Fruit fly (Drosophila melanogaster) whole organism, embryonic: Measurements from ENCODE around the gene CG7785.

ENCODE experiments used
- Abd-B ChIP-seq: fragments of 200-800 bp; sonication (Bioruptor generic); optimal IDR thresholded peaks from 2 replicates; lab custom pipeline; 2018; ENCODE audit warnings: missing biosample characterization, mild to moderate bottlenecking, missing genetic modification characterization, moderate library complexity
- Adf1 ChIP-seq: fragments of 200-800 bp; sonication (Bioruptor generic); IDR thresholded peaks from 2 replicates; pipeline ENCODE4 v1.3.6; 2022; ENCODE audit warnings: missing biosample characterization, missing genetic modification characterization
- Antp ChIP-seq: fragments of 200-800 bp; sonication (Bioruptor generic); optimal IDR thresholded peaks from 3 replicates; lab custom pipeline; 2016; ENCODE audit warnings: missing biosample characterization, missing genetic modification characterization
- Blimp-1 ChIP-seq: fragments of 200-800 bp; sonication (Bioruptor generic); optimal IDR thresholded peaks from 3 replicates; lab custom pipeline; 2018; ENCODE audit warnings: missing biosample characterization, missing genetic modification characterization, mild to moderate bottlenecking, moderate library complexity, missing genetic modification reagents
- CG10959 ChIP-seq: fragments of 200-800 bp; sonication (Bioruptor generic); IDR thresholded peaks from 2 replicates; pipeline ENCODE4 v1.3.6; 2022; ENCODE audit warnings: missing biosample characterization, missing genetic modification characterization
- CG11696 ChIP-seq: fragments of 200-800 bp; sonication (Bioruptor generic); IDR thresholded peaks from 2 replicates; pipeline ENCODE4 v1.3.6; 2022; ENCODE audit warnings: missing biosample characterization, missing genetic modification characterization
- CG1233 ChIP-seq: fragments of 200-800 bp; sonication (Bioruptor generic); optimal IDR thresholded peaks from 4 replicates; lab custom pipeline; 2018; ENCODE audit warnings: missing biosample characterization, mild to moderate bottlenecking, missing genetic modification characterization
- CG13296 ChIP-seq: fragments of 200-800 bp; sonication (Bioruptor generic); optimal IDR thresholded peaks from 3 replicates; lab custom pipeline; 2018; ENCODE audit warnings: missing biosample characterization, mild to moderate bottlenecking, missing genetic modification characterization
- CG13624 ChIP-seq: fragments of 200-800 bp; sonication (Bioruptor generic); optimal IDR thresholded peaks from 2 replicates; lab custom pipeline; 2016; ENCODE audit warnings: missing biosample characterization, missing genetic modification characterization
- CG13894 ChIP-seq: fragments of 200-800 bp; sonication (Bioruptor generic); optimal IDR thresholded peaks from 3 replicates; lab custom pipeline; 2018; ENCODE audit warnings: missing biosample characterization, mild to moderate bottlenecking, missing genetic modification characterization, moderate library complexity
- CG14860 ChIP-seq: fragments of 200-800 bp; sonication (Bioruptor generic); IDR thresholded peaks from 3 replicates; pipeline ENCODE4 v1.3.6; 2022; ENCODE audit warnings: missing biosample characterization, missing genetic modification characterization; ENCODE audit not compliant: partially characterized antibody
- CG15269 ChIP-seq: fragments of 200-800 bp; sonication (Bioruptor generic); optimal IDR thresholded peaks from 2 replicates; lab custom pipeline; 2018; ENCODE audit warnings: missing biosample characterization, mild to moderate bottlenecking, missing genetic modification characterization, moderate library complexity
- CG1603 ChIP-seq: fragments of 200-800 bp; sonication (Bioruptor generic); optimal IDR thresholded peaks from 2 replicates; lab custom pipeline; 2019; ENCODE audit warnings: missing biosample characterization, mild to moderate bottlenecking, missing genetic modification characterization, moderate library complexity
- CG16779 ChIP-seq: fragments of 200-800 bp; sonication (Bioruptor generic); IDR thresholded peaks from 2 replicates; pipeline ENCODE4 v1.3.6; 2022; ENCODE audit warnings: missing biosample characterization, missing genetic modification characterization
- CG30431 ChIP-seq: fragments of 200-800 bp; sonication (Bioruptor generic); optimal IDR thresholded peaks from 2 replicates; lab custom pipeline; 2017; ENCODE audit warnings: missing biosample characterization, missing genetic modification characterization
- CG32772 ChIP-seq: fragments of 200-800 bp; sonication (Bioruptor generic); IDR thresholded peaks from 2 replicates; pipeline ENCODE4 v1.3.6; 2022; ENCODE audit warnings: missing biosample characterization, missing genetic modification characterization
- CG4282 ChIP-seq: fragments of 200-800 bp; sonication (Bioruptor generic); optimal IDR thresholded peaks from 2 replicates; lab custom pipeline; 2016; ENCODE audit warnings: missing biosample characterization, missing genetic modification characterization
- CG4360 ChIP-seq: fragments of 200-800 bp; sonication (Bioruptor generic); IDR thresholded peaks from 2 replicates; pipeline ENCODE4 v1.3.6; 2022; ENCODE audit warnings: missing biosample characterization, missing genetic modification characterization
- CG6683 ChIP-seq: fragments of 200-800 bp; sonication (Bioruptor generic); optimal IDR thresholded peaks from 2 replicates; lab custom pipeline; 2017; ENCODE audit warnings: missing biosample characterization, mild to moderate bottlenecking, missing genetic modification characterization, missing genetic modification reagents
- CG7556 ChIP-seq: fragments of 200-800 bp; sonication (Bioruptor generic); optimal IDR thresholded peaks from 2 replicates; lab custom pipeline; 2017; ENCODE audit warnings: missing biosample characterization, mild to moderate bottlenecking, missing genetic modification characterization
- CG7745 ChIP-seq: fragments of 200-800 bp; sonication (Bioruptor generic); optimal IDR thresholded peaks from 2 replicates; lab custom pipeline; 2018; ENCODE audit warnings: missing biosample characterization, mild to moderate bottlenecking, missing genetic modification characterization, moderate library complexity
- CG8944 ChIP-seq: fragments of 200-800 bp; sonication (Bioruptor generic); optimal IDR thresholded peaks from 3 replicates; lab custom pipeline; 2016; ENCODE audit warnings: missing biosample characterization, missing genetic modification characterization
- CG9609 ChIP-seq: fragments of 200-800 bp; sonication (Bioruptor generic); optimal IDR thresholded peaks from 3 replicates; lab custom pipeline; 2016; ENCODE audit warnings: missing biosample characterization, missing genetic modification characterization
- CG9876 ChIP-seq: fragments of 200-800 bp; sonication (Bioruptor generic); optimal IDR thresholded peaks from 2 replicates; lab custom pipeline; 2016; ENCODE audit warnings: missing biosample characterization, missing genetic modification characterization
- Dref ChIP-seq: fragments of 200-800 bp; sonication (Bioruptor generic); IDR thresholded peaks from 2 replicates; pipeline ENCODE4 v1.3.6; 2022; ENCODE audit warnings: missing biosample characterization, missing genetic modification characterization
- ERR ChIP-seq: fragments of 200-800 bp; sonication (Bioruptor generic); optimal IDR thresholded peaks from 2 replicates; lab custom pipeline; 2016; ENCODE audit warnings: missing biosample characterization, missing genetic modification characterization
- Gug ChIP-seq: fragments of 200-800 bp; sonication (Bioruptor generic); IDR thresholded peaks from 4 replicates; pipeline ENCODE4 v1.3.6; 2022; ENCODE audit warnings: missing biosample characterization, missing genetic modification characterization
- Hmx ChIP-seq: fragments of 200-800 bp; sonication (Bioruptor generic); optimal IDR thresholded peaks from 2 replicates; lab custom pipeline; 2016; ENCODE audit warnings: missing biosample characterization, missing genetic modification characterization
- Lim3 ChIP-seq: fragments of 200-800 bp; sonication (Bioruptor generic); IDR thresholded peaks from 2 replicates; pipeline ENCODE4 v1.3.6; 2022; ENCODE audit warnings: missing biosample characterization, missing genetic modification characterization
- Meics ChIP-seq: fragments of 200-800 bp; sonication (Bioruptor generic); optimal IDR thresholded peaks from 2 replicates; lab custom pipeline; 2017; ENCODE audit warnings: missing biosample characterization, mild to moderate bottlenecking, missing genetic modification characterization
- Oaz ChIP-seq: fragments of 200-800 bp; sonication (Bioruptor generic); IDR thresholded peaks from 2 replicates; pipeline ENCODE4 v1.3.6; 2022; ENCODE audit warnings: missing biosample characterization, missing genetic modification characterization
- ase ChIP-seq: fragments of 200-800 bp; sonication (Bioruptor generic); IDR thresholded peaks from 3 replicates; pipeline ENCODE4 v1.3.6; 2022; ENCODE audit warnings: missing biosample characterization, missing genetic modification characterization
- az2 ChIP-seq: fragments of 200-800 bp; sonication (Bioruptor generic); optimal IDR thresholded peaks from 3 replicates; lab custom pipeline; 2016; ENCODE audit warnings: missing biosample characterization, missing genetic modification characterization
- bbx ChIP-seq: fragments of 200-800 bp; sonication (Bioruptor generic); IDR thresholded peaks from 2 replicates; pipeline ENCODE4 v1.3.6; 2022; ENCODE audit warnings: missing biosample characterization, missing genetic modification characterization; ENCODE audit not compliant: partially characterized antibody
- cas ChIP-seq: fragments of 200-800 bp; sonication (Bioruptor generic); IDR thresholded peaks from 2 replicates; pipeline ENCODE4 v1.3.6; 2022; ENCODE audit warnings: missing biosample characterization, missing genetic modification characterization
- chm ChIP-seq: fragments of 200-800 bp; sonication (Bioruptor generic); IDR thresholded peaks from 2 replicates; pipeline ENCODE4 v1.3.6; 2022; ENCODE audit warnings: missing biosample characterization, missing genetic modification characterization
- dati ChIP-seq: fragments of 200-800 bp; sonication (Bioruptor generic); IDR thresholded peaks from 2 replicates; pipeline ENCODE4 v1.3.6; 2022; ENCODE audit warnings: missing biosample characterization, missing genetic modification characterization
- ems ChIP-seq: fragments of 200-800 bp; sonication (Bioruptor generic); optimal IDR thresholded peaks from 3 replicates; lab custom pipeline; 2016; ENCODE audit warnings: missing biosample characterization, missing genetic modification characterization
- fru ChIP-seq: fragments of >200 bp; optimal IDR thresholded peaks from 2 replicates; lab custom pipeline; 2017
- ham ChIP-seq: fragments of 200-800 bp; sonication (Bioruptor generic); IDR thresholded peaks from 2 replicates; pipeline ENCODE4 v1.3.6; 2022; ENCODE audit warnings: missing biosample characterization, missing genetic modification characterization
- jing ChIP-seq: fragments of 200-800 bp; sonication (Bioruptor generic); optimal IDR thresholded peaks from 2 replicates; lab custom pipeline; 2018; ENCODE audit warnings: missing biosample characterization, mild to moderate bottlenecking, missing genetic modification characterization
- org-1 ChIP-seq: fragments of 200-800 bp; sonication (Bioruptor generic); optimal IDR thresholded peaks from 2 replicates; lab custom pipeline; 2017; ENCODE audit warnings: missing biosample characterization, missing genetic modification characterization
- pfk ChIP-seq: fragments of 200-800 bp; sonication (Bioruptor generic); optimal IDR thresholded peaks from 2 replicates; lab custom pipeline; 2018; ENCODE audit warnings: missing biosample characterization, mild to moderate bottlenecking, missing genetic modification characterization, moderate library complexity
- pnt ChIP-seq: fragments of 200-800 bp; sonication (Bioruptor generic); optimal IDR thresholded peaks from 3 replicates; lab custom pipeline; 2016; ENCODE audit warnings: missing biosample characterization, missing genetic modification characterization
- repo ChIP-seq: fragments of 200-800 bp; sonication (Bioruptor generic); optimal IDR thresholded peaks from 2 replicates; lab custom pipeline; 2016; ENCODE audit warnings: missing biosample characterization, missing genetic modification characterization
- rib ChIP-seq: fragments of 200-800 bp; sonication (Bioruptor generic); IDR thresholded peaks from 2 replicates; pipeline ENCODE4 v1.3.6; 2022; ENCODE audit warnings: missing biosample characterization, missing genetic modification characterization
- ro ChIP-seq: fragments of 200-800 bp; sonication (Bioruptor generic); IDR thresholded peaks from 2 replicates; pipeline ENCODE4 v1.3.6; 2022; ENCODE audit warnings: missing biosample characterization, missing genetic modification characterization
- salm ChIP-seq: fragments of 200-800 bp; sonication (Bioruptor generic); optimal IDR thresholded peaks from 2 replicates; lab custom pipeline; 2018; ENCODE audit warnings: missing biosample characterization, mild to moderate bottlenecking, missing genetic modification characterization
- sc ChIP-seq, 3 experiments: fragments of >200 bp in 2 of 3; fragments of 200-800 bp in 1 of 3; sonication (Bioruptor generic) in 1 of 3; optimal IDR thresholded peaks; 2 replicates in 2 of 3; 3 replicates in 1 of 3; lab custom pipeline; 2017; ENCODE audit warnings: mild to moderate bottlenecking in 1 of 3, missing biosample characterization in 1 of 3, missing genetic modification characterization in 1 of 3, missing genetic modification reagents in 1 of 3
- schlank ChIP-seq: fragments of 200-800 bp; sonication (Bioruptor generic); optimal IDR thresholded peaks from 2 replicates; lab custom pipeline; 2018; ENCODE audit warnings: missing biosample characterization, mild to moderate bottlenecking, missing genetic modification characterization
- sim ChIP-seq: fragments of 200-800 bp; sonication (Bioruptor generic); IDR thresholded peaks from 2 replicates; pipeline ENCODE4 v1.3.6; 2022; ENCODE audit warnings: missing biosample characterization, missing genetic modification characterization
- yki ChIP-seq: fragments of >200 bp; optimal IDR thresholded peaks from 3 replicates; lab custom pipeline; 2018

Gene CG7785

DNA sequence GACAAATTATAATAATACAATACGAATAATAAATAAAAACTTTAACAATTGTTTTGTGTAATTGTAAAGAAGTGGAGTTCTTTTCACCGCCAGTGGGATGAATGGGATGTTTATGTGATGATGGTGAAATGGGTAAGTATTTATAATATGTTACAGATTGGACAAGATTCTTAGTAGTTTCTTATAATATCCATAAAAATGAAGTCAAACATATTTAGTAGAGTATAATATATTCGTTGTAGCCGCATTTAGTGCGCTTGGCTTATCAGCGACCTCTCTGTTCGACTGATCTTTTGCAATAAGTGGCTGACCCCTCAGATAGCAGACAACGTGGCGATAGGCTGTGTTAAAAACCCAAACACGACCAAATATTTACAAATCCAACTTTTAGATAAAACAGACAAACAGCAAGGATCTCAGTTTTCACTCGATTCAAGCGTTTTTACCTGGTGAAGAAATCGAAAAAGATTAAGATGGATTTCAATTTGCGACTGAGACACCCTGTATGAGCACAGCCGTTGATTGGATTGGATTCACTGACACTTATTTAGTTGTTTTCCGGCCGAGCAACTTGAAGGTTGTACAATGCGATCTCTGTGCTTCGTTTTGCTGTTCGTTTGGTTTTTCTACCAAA, 2.5 kb upstream of the CG7785 start, which contains the start of gene DNaseII (continued):
- no peak for TF ChIP-seq CG14860 (GFP tag; lab: Robert Waterston, UW)
- no peak for TF ChIP-seq Dref (GFP tag; lab: Robert Waterston, UW)
- TF ChIP-seq ems (GFP tag; lab: Kevin White, UChicago): no peak
- no peak for TF ChIP-seq Gug (GFP tag; lab: Robert Waterston, UW)
- TF ChIP-seq CG9609 (GFP tag; lab: Kevin White, UChicago): no peak
- no peak for TF ChIP-seq yki (lab: Kevin White, UChicago)
- TF ChIP-seq CG13894 (tag; lab: Kevin White, UChicago): no peak
- no peak for TF ChIP-seq CG13296 (GFP tag; lab: Kevin White, UChicago)
- TF ChIP-seq CG4282 (GFP tag; lab: Kevin White, UChicago): no peak
- no peak for TF ChIP-seq CG7745
- no peak for TF ChIP-seq chm (GFP tag; lab: Robert Waterston, UW)
- TF ChIP-seq org-1 (GFP tag; lab: Kevin White, UChicago): peak; percentile 40
- no peak for TF ChIP-seq dati
- TF ChIP-seq ase: no peak
- peak; percentile 17 for TF ChIP-seq ERR (GFP tag; lab: Kevin White, UChicago)
- TF ChIP-seq Lim3 (GFP tag; lab: Robert Waterston, UW): no peak
- no peak for TF ChIP-seq az2 (GFP tag; lab: Kevin White, UChicago)
- no peak for TF ChIP-seq Hmx
- peak; percentile 53 for TF ChIP-seq Meics (GFP tag; lab: Kevin White, UChicago)
- TF ChIP-seq CG11696 (GFP tag; lab: Robert Waterston, UW): no peak
- TF ChIP-seq repo (GFP tag; lab: Kevin White, UChicago): no peak
- TF ChIP-seq CG10959: no peak
- TF ChIP-seq ham (GFP tag; lab: Robert Waterston, UW): no peak
- peak; percentile 58 for TF ChIP-seq CG15269 (tag; lab: Kevin White, UChicago)
- no peak for TF ChIP-seq Blimp-1 (GFP tag; lab: Kevin White, UChicago)
- peak; percentile 14 for TF ChIP-seq CG13624 (GFP tag; lab: Kevin White, UChicago)
- no peak for TF ChIP-seq Oaz (GFP tag; lab: Robert Waterston, UW)
- no peak for TF ChIP-seq fru (lab: Kevin White, UChicago)
- peak; percentile 46 for TF ChIP-seq CG1233 (GFP tag; lab: Kevin White, UChicago)
- TF ChIP-seq CG4360 (GFP tag; lab: Robert Waterston, UW): no peak
- TF ChIP-seq jing (GFP tag; lab: Kevin White, UChicago): no peak
- TF ChIP-seq pnt (GFP tag; lab: Kevin White, UChicago): no peak
- peak; percentile 1 for TF ChIP-seq schlank (tag; lab: Kevin White, UChicago)
- TF ChIP-seq Abd-B (GFP tag; lab: Kevin White, UChicago): no peak
- TF ChIP-seq CG32772 (GFP tag; lab: Robert Waterston, UW): no peak
- TF ChIP-seq bbx: no peak
- peak; percentile 11 for TF ChIP-seq CG6683 (GFP tag; lab: Kevin White, UChicago)
- peak; percentile 44 for TF ChIP-seq CG1603 (tag; lab: Kevin White, UChicago)
- TF ChIP-seq Antp (GFP tag; lab: Kevin White, UChicago): no peak
- no peak for TF ChIP-seq cas (GFP tag; lab: Robert Waterston, UW)
- TF ChIP-seq Adf1 (GFP tag; lab: Robert Waterston, UW): no peak
- no peak for TF ChIP-seq sim (GFP tag; lab: Robert Waterston, UW)
- no peak for TF ChIP-seq ro (GFP tag; lab: Robert Waterston, UW)
- TF ChIP-seq sc (optimal IDR thresholded peaks at IDR 0.05; lab: Kevin White, UChicago): no peak
- no peak for TF ChIP-seq sc (GFP tag; optimal IDR thresholded peaks at IDR 0.05; lab: Kevin White, UChicago)
- no peak for TF ChIP-seq rib (GFP tag; lab: Robert Waterston, UW)
- TF ChIP-seq salm: no peak
- TF ChIP-seq CG7556: no peak
- TF ChIP-seq pfk (GFP tag; lab: Kevin White, UChicago): no peak
- no peak for TF ChIP-seq CG9876 (GFP tag; lab: Kevin White, UChicago)
- no peak for TF ChIP-seq CG8944 (GFP tag; lab: Kevin White, UChicago)
- TF ChIP-seq CG30431: no peak
- no peak for TF ChIP-seq CG16779 (GFP tag; lab: Robert Waterston, UW)
